Fruit fly (Drosophila melanogaster): Measurements from ENCODE around the gene twin.

The twin gene

DNA sequence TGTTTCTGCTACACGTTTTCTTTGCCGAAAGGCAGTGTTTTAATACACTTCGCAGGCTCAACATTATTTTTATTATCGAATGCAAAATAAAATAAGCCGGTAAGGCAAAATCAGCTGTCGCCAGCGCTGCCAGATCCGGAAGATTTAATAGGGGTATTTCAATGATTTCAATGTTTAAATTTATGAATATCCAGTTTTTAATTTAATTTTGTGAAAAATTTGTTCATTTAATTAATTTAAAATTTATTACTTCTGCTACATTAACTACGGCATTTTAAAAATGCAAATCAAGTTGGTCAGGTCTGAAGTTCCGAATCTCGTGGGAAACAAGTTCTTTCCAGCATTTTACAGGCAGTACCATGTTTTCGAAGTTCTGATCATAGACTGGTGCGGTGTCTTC, 72.9 kb downstream of the twin start, which contains the start of gene Slimp (continued):
- TF ChIP-seq CG16815 (GFP tag; optimal IDR thresholded peaks at IDR 0.05) (no peak), CG15073 (GFP tag; optimal IDR thresholded peaks at IDR 0.05) (no peak), gfzf (GFP tag; optimal IDR thresholded peaks at IDR 0.05) (no peak), CG4424 (GFP tag; optimal IDR thresholded peaks at IDR 0.05) (no peak), gem (tag; optimal IDR thresholded peaks at IDR 0.05) (peak; percentile 49), CG1647 (GFP tag; optimal IDR thresholded peaks at IDR 0.05) (no peak), CG18011 (GFP tag; optimal IDR thresholded peaks at IDR 0.05) (no peak), Ssrp (tag; optimal IDR thresholded peaks at IDR 0.05) (no peak), CG6254 (GFP tag; optimal IDR thresholded peaks at IDR 0.05) (no peak), Dp (GFP tag; optimal IDR thresholded peaks at IDR 0.05) (peak; percentile 29), CG11504 (tag; optimal IDR thresholded peaks at IDR 0.05) (peak; percentile 33), CG3281 (GFP tag; optimal IDR thresholded peaks at IDR 0.05) (peak; percentile 6), CG34224 (GFP tag; IDR thresholded peaks at IDR 0.05; ENCODE audit: partially characterized antibody) (no peak), CG1529 (GFP tag; optimal IDR thresholded peaks at IDR 0.05) (no peak), Oaz (GFP tag; IDR thresholded peaks at IDR 0.05) (no peak), knrl (GFP tag; IDR thresholded peaks at IDR 0.05; ENCODE audit: partially characterized antibody) (0 out of 3 replicates have a peak, but pooled peaks have one; percentile 17), kah (GFP tag; optimal IDR thresholded peaks at IDR 0.05) (no peak), CG17612 (GFP tag; IDR thresholded peaks at IDR 0.05) (no peak), unc-4 (GFP tag; IDR thresholded peaks at IDR 0.05; ENCODE audit: partially characterized antibody) (no peak), Gsc (GFP tag; IDR thresholded peaks at IDR 0.05) (no peak), ssp (GFP tag; IDR thresholded peaks at IDR 0.05) (0 out of 2 replicates have a peak, but pooled peaks have one; percentile 10), CG17186 (GFP tag; optimal IDR thresholded peaks at IDR 0.05) (no peak), sob (GFP tag; IDR thresholded peaks at IDR 0.05) (0 out of 2 replicates have a peak, but pooled peaks have one; percentile 20), unpg (GFP tag; optimal IDR thresholded peaks at IDR 0.05) (peak; percentile 11), CG2120 (GFP tag; optimal IDR thresholded peaks at IDR 0.05) (peak; percentile 52), Med (GFP tag) (peak; percentile 38), danr (GFP tag; IDR thresholded peaks at IDR 0.05) (no peak), Fer2 (tag; optimal IDR thresholded peaks at IDR 0.05) (no peak), NK7.1 (GFP tag; optimal IDR thresholded peaks at IDR 0.05) (no peak), nau (GFP tag; optimal IDR thresholded peaks at IDR 0.05) (no peak), CG13624 (GFP tag; optimal IDR thresholded peaks at IDR 0.05) (no peak), Neu2 (GFP tag; optimal IDR thresholded peaks at IDR 0.05; ENCODE audit: borderline replicate concordance) (no peak), CG5245 (GFP tag; optimal IDR thresholded peaks at IDR 0.05) (no peak), pan (optimal IDR thresholded peaks at IDR 0.05) (no peak), pan (GFP tag; optimal IDR thresholded peaks at IDR 0.05 in 1 of 2, IDR thresholded peaks at IDR 0.05 in 1 of 2) (no peak), Dll (GFP tag; IDR thresholded peaks at IDR 0.05; ENCODE audit: partially characterized antibody) (peak; percentile 52; the same call in 1 of the 4 replicates), fd102C (GFP tag; optimal IDR thresholded peaks at IDR 0.05) (no peak), CG18599 (GFP tag; optimal IDR thresholded peaks at IDR 0.05) (peak; percentile 42), Opbp (GFP tag; IDR thresholded peaks at IDR 0.05; ENCODE audit: partially characterized antibody) (0 out of 3 replicates have a peak, but pooled peaks have one; percentile 46), slp2 (GFP tag; optimal IDR thresholded peaks at IDR 0.05) (no peak), E2f2 (GFP tag; IDR thresholded peaks at IDR 0.05) (peak; percentile 37; the same call in 1 of the 2 replicates), CG9932 (GFP tag; IDR thresholded peaks at IDR 0.05) (no peak), CG8944 (GFP tag; optimal IDR thresholded peaks at IDR 0.05) (no peak), HLHmδ (GFP tag; optimal IDR thresholded peaks at IDR 0.05) (no peak), HHEX (GFP tag; optimal IDR thresholded peaks at IDR 0.05) (no peak), CG7357 (GFP tag; IDR thresholded peaks at IDR 0.05) (no peak), D19B (GFP tag; optimal IDR thresholded peaks at IDR 0.05) (no peak), br (optimal IDR thresholded peaks at IDR 0.05) (no peak), CG17385 (GFP tag; optimal IDR thresholded peaks at IDR 0.05) (peak; percentile 8), trem (tag; optimal IDR thresholded peaks at IDR 0.05) (peak; percentile 28), CG2678 (tag; optimal IDR thresholded peaks at IDR 0.05) (peak; percentile 39)
